Worm (Caenorhabditis elegans): ENCODE measurements around the gene F23D12.2.

F23D12.2 gene

DNA sequence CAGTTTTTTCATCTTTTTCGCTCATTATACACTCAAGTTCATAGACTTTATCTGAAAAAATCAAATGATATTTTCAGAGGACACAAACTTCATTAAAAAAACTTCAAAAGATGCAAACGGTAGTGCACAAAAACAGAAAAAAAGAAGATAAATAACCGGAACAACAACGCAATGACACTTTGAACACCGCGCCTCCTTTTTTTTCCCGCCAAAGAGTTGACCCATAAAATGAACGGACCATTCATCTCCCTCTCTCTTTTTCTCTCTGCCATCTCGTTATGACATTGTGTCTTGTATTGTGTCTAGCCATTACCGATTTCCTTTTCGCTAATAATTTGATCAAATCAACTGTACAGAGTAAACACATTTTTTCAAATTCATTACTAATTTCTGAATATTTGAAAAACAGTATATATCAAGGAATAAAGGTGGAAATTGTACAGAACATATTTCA lies at the start of gene F23D12.2:
TSS of gene F23D12.2 (minus strand) at position 51 of the 454 bp plus-strand sequence.
- no peak for TF ChIP-seq sea-1 (GFP tag; conservative IDR thresholded peaks at IDR 0.05)
- TF ChIP-seq scrt-1 (GFP tag; IDR thresholded peaks at IDR 0.05): no peak
- no peak for TF ChIP-seq ceh-13 (GFP tag; optimal IDR thresholded peaks at IDR 0.05)
- no peak for TF ChIP-seq ceh-36 (tag; optimal IDR thresholded peaks at IDR 0.05)
- TF ChIP-seq pes-1 (GFP tag; IDR thresholded peaks at IDR 0.05): no peak
- TF ChIP-seq hmg-4 (GFP tag; optimal IDR thresholded peaks at IDR 0.05): no peak
- no peak for TF ChIP-seq hmbx-1 (tag; optimal IDR thresholded peaks at IDR 0.05)
- no peak for TF ChIP-seq tbx-11 (GFP tag; IDR thresholded peaks at IDR 0.05)
- TF ChIP-seq tra-4 (tag; optimal IDR thresholded peaks at IDR 0.05): no peak
- TF ChIP-seq ama-1 (optimal IDR thresholded peaks at IDR 0.05): no peak
- TF ChIP-seq B0310.2 (tag; optimal IDR thresholded peaks at IDR 0.05): no peak
- no peak for TF ChIP-seq ets-7 (tag; optimal IDR thresholded peaks at IDR 0.05)

DNA sequence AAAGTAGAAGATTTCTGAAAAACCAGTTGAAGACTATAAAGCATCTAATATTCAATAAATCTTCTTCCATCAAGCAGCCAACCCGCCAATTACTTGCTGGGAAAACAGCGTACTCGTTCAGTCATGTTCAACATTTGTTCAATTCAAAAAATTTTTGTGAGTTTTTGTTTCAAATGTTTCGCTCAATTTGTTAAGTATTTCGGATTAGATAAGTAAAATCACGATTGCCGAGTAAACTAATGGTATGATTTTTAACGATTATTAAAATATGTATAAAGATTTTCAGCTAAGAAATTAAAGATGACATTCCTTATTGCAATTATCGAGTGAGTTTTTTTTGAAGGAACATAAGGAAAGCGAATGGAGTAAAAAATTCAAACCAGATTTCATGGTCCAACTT lies 49.3 kb upstream of the F23D12.2 start, which contains the start of gene M163.10:
TSS of gene M163.10 (plus strand) at position 301 of the 400 bp plus-strand sequence.
- TF ChIP-seq tbx-11 (GFP tag; IDR thresholded peaks at IDR 0.05) (no peak), sea-1 (GFP tag; conservative IDR thresholded peaks at IDR 0.05) (no peak), scrt-1 (GFP tag; IDR thresholded peaks at IDR 0.05) (no peak), ama-1 (optimal IDR thresholded peaks at IDR 0.05) (no peak), ets-7 (tag; optimal IDR thresholded peaks at IDR 0.05) (no peak)

DNA sequence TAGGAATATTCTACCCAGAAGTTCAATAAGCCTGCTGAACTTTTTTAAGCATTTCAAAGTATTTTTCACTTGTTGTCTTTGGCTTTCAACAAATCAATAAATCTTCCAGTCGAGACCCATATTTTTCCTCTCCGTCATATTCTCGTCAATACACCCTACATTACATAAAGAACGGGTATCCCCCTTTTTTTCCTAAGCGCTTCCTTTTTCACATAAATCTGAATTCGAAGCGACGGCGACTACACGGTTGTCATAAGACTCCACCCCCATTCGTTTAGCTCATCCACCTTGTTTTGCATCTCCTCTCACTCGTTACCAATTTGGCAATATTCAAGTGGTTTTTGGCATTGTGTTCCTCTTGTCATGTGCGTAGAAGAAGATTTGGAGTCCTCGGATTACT lies 47.9 kb upstream of the F23D12.2 start, which contains the start of gene M163.9:
TSS of gene M163.9 (plus strand) at position 301 of the 400 bp plus-strand sequence.
- no peak for TF ChIP-seq hmbx-1 (tag; optimal IDR thresholded peaks at IDR 0.05)
- no peak for TF ChIP-seq ceh-13 (GFP tag; optimal IDR thresholded peaks at IDR 0.05)
- no peak for TF ChIP-seq tbx-37 (GFP tag; conservative IDR thresholded peaks at IDR 0.05)
- TF ChIP-seq hnd-1 (tag; optimal IDR thresholded peaks at IDR 0.05): no peak
- no peak for TF ChIP-seq scrt-1 (GFP tag; IDR thresholded peaks at IDR 0.05)
- no peak for TF ChIP-seq B0310.2 (tag; optimal IDR thresholded peaks at IDR 0.05)
- no peak for TF ChIP-seq F13C5.2 (tag; optimal IDR thresholded peaks at IDR 0.05)
- TF ChIP-seq flt-1 (GFP tag; IDR thresholded peaks at IDR 0.05): no peak
- no peak for TF ChIP-seq sea-1 (GFP tag; conservative IDR thresholded peaks at IDR 0.05)
- no peak for TF ChIP-seq ceh-36 (tag; optimal IDR thresholded peaks at IDR 0.05)
- no peak for TF ChIP-seq ets-7 (tag; optimal IDR thresholded peaks at IDR 0.05)

DNA sequence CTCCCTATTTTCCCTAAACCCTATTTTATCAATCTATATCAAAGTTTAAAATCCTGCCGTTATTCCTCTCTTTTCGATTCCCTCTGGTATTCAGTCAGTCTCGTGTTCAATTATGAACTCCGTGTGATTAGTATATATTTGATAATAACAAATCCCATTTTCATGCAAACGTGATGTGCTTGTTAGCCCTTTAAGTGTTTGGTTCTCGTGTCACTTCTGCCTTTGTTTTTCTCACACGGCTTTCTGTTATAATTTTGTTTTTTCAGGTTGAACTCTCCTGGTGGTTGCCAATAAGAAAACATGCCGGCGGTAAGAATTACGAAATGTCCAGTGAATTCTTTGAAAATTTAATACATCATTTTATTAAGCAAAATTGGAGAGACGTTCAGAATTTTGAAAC lies 45.2 kb upstream of the F23D12.2 start, which contains the start of gene M163.21:
TSS of gene M163.21 (plus strand) at position 301 of the 400 bp plus-strand sequence.
- no peak for TF ChIP-seq sea-1 (GFP tag; conservative IDR thresholded peaks at IDR 0.05)
- TF ChIP-seq B0310.2 (tag; optimal IDR thresholded peaks at IDR 0.05): no peak
- TF ChIP-seq tra-4 (tag; optimal IDR thresholded peaks at IDR 0.05): no peak
- TF ChIP-seq ceh-13 (GFP tag; optimal IDR thresholded peaks at IDR 0.05): no peak
- no peak for TF ChIP-seq hmg-4 (GFP tag; optimal IDR thresholded peaks at IDR 0.05)
- no peak for TF ChIP-seq ama-1 (optimal IDR thresholded peaks at IDR 0.05)
- TF ChIP-seq tbx-37 (GFP tag; conservative IDR thresholded peaks at IDR 0.05): no peak
- no peak for TF ChIP-seq F13C5.2 (tag; optimal IDR thresholded peaks at IDR 0.05)
- TF ChIP-seq ets-7 (tag; optimal IDR thresholded peaks at IDR 0.05): no peak
- TF ChIP-seq ceh-36 (tag; optimal IDR thresholded peaks at IDR 0.05): no peak
- TF ChIP-seq aly-1 (tag; optimal IDR thresholded peaks at IDR 0.05): no peak
- no peak for TF ChIP-seq flt-1 (GFP tag; IDR thresholded peaks at IDR 0.05)

DNA sequence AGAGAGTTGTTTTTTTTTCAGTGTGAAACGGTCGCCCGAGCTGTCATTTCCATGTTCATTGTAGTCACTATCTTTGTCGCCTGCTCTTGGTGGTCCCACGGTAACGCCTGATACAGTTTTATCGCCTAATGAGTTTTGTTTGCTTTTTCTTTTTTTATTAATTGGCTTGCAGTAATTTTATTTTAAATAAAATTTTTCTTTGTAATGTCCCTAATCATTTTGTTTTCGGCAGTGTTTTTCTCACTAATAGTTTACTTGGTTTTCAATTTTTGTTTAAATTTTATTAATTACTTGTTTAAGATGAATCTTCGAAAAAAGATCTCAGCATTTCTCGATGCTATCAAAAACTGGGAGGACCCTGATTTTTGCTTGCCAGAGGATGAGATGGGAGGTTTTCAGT lies 44.2 kb upstream of the F23D12.2 start, which contains the start of gene M163.22:
TSS of gene M163.22 (plus strand) at position 301 of the 400 bp plus-strand sequence.
- TF ChIP-seq B0310.2 (tag; optimal IDR thresholded peaks at IDR 0.05) (no peak), tbx-37 (GFP tag; conservative IDR thresholded peaks at IDR 0.05) (no peak)

DNA sequence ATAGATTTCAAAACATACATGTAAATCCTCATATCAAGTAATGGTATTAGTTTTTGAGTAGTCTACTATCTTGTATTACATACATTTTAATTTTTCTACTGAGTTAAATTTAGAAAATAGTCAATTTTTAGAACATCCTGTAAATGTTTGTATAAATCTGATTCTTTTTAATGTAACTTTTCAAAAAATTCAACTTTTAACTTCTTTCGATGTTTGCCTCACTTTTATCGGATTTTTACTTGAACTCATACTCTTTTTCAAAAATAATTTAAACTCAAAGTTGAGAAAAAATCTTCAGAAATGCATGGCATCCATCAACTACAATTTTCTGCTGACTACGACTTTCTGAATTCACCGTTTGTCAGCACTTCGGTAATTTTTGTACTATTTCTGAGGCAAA lies 43.1 kb upstream of the F23D12.2 start, which contains the start of gene M163.7:
TSS of gene M163.7 (plus strand) at position 301 of the 400 bp plus-strand sequence.
- TF ChIP-seq sea-1 (GFP tag; conservative IDR thresholded peaks at IDR 0.05) (no peak), ets-7 (tag; optimal IDR thresholded peaks at IDR 0.05) (no peak), hnd-1 (tag; optimal IDR thresholded peaks at IDR 0.05) (no peak), tra-4 (tag; optimal IDR thresholded peaks at IDR 0.05) (no peak), pes-1 (GFP tag; IDR thresholded peaks at IDR 0.05) (no peak)

DNA sequence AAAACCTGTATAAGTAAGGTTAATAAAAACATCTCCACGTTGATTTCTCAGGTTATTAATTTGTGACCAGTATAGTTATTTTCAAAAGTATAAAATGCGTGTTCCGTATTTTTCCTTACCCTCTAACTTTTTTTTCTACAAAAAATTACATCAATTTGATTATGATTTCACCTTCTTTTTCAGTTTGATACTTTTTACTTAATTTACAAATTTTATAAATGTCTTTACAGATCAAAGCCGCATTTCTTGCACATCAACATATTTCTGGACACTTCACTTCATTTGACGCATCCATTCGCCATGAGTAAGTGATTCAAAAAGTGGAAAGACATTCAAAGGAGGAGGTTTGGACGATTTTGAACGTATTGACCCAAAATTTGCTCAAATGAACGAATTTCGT lies 39.0 kb upstream of the F23D12.2 start, which contains the start of gene Y66C5A.2:
TSS of gene Y66C5A.2 (plus strand) at position 301 of the 400 bp plus-strand sequence.
- TF ChIP-seq ceh-13 (GFP tag; optimal IDR thresholded peaks at IDR 0.05): no peak
- no peak for TF ChIP-seq flt-1 (GFP tag; IDR thresholded peaks at IDR 0.05)
- TF ChIP-seq aly-1 (tag; optimal IDR thresholded peaks at IDR 0.05): no peak
- TF ChIP-seq F13C5.2 (tag; optimal IDR thresholded peaks at IDR 0.05): no peak
- no peak for TF ChIP-seq sea-1 (GFP tag; conservative IDR thresholded peaks at IDR 0.05)
- TF ChIP-seq tbx-11 (GFP tag; IDR thresholded peaks at IDR 0.05): no peak
- TF ChIP-seq B0310.2 (tag; optimal IDR thresholded peaks at IDR 0.05): no peak
- TF ChIP-seq pes-1 (GFP tag; IDR thresholded peaks at IDR 0.05): no peak
- no peak for TF ChIP-seq hnd-1 (tag; optimal IDR thresholded peaks at IDR 0.05)
- no peak for TF ChIP-seq hmg-4 (GFP tag; optimal IDR thresholded peaks at IDR 0.05)
- no peak for TF ChIP-seq hmbx-1 (tag; optimal IDR thresholded peaks at IDR 0.05)
- no peak for TF ChIP-seq ama-1 (optimal IDR thresholded peaks at IDR 0.05)
- TF ChIP-seq ets-7 (tag; optimal IDR thresholded peaks at IDR 0.05): no peak

DNA sequence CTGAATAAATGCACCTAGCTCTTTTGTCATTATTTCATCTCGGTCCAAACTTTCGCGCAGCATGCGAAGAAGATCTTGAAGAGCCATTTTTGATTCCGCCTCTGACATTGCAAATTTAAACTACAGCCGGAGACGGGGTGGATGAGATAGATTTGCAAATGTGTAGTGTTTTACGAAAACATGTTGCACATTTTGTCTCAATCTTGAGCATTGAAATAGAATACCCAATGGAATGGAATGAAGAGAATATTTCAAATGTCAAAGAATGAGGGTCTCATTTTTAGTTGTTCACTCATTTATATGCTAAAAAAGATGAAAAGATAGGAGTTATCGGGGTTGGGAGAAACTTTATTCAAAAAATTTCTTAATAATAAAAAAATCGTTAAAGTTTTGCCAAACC lies 34.0 kb upstream of the F23D12.2 start, which contains the start of gene Y66C5A.1:
TSS of gene Y66C5A.1 (minus strand) at position 101 of the 400 bp plus-strand sequence.
- TF ChIP-seq hmbx-1 (tag; optimal IDR thresholded peaks at IDR 0.05) (no peak), ama-1 (optimal IDR thresholded peaks at IDR 0.05) (no peak), scrt-1 (GFP tag; IDR thresholded peaks at IDR 0.05) (no peak), hmg-4 (GFP tag; optimal IDR thresholded peaks at IDR 0.05) (no peak)
